Fruit fly (Drosophila melanogaster) whole organism, embryonic: ENCODE results near the gene Osi21.
A peak's percentile ranks its signal among the peaks of the same experiment; 100 is the strongest.

Experiments used
- ATbp ChIP-seq: fragments of 200-800 bp; sonication (Bioruptor generic); optimal IDR thresholded peaks from 2 replicates; lab custom pipeline; 2017; ENCODE audit warnings: missing biosample characterization, mild to moderate bottlenecking, missing genetic modification characterization, missing genetic modification reagents
- Aef1 ChIP-seq: fragments of 200-800 bp; sonication (Bioruptor generic); IDR thresholded peaks from 3 replicates; pipeline ENCODE4 v1.3.6; 2022; ENCODE audit warnings: missing biosample characterization, missing genetic modification characterization
- Atf-2 ChIP-seq: fragments of 200-800 bp; sonication (Bioruptor generic); optimal IDR thresholded peaks from 2 replicates; lab custom pipeline; 2016; ENCODE audit warnings: missing biosample characterization, missing genetic modification characterization
- Atf3 ChIP-seq: fragments of 200-800 bp; sonication (Bioruptor generic); optimal IDR thresholded peaks from 3 replicates; lab custom pipeline; 2016; ENCODE audit warnings: missing biosample characterization, missing genetic modification characterization
- BtbVII ChIP-seq: fragments of 200-800 bp; sonication (Bioruptor generic); optimal IDR thresholded peaks from 3 replicates; lab custom pipeline; 2017; ENCODE audit warnings: missing biosample characterization, mild to moderate bottlenecking, missing genetic modification characterization
- CG1024 ChIP-seq: fragments of 200-800 bp; sonication (Bioruptor generic); IDR thresholded peaks from 2 replicates; pipeline ENCODE4 v1.3.6; 2022; ENCODE audit warnings: missing biosample characterization, missing genetic modification characterization
- CG10321 ChIP-seq: fragments of 200-800 bp; sonication (Bioruptor generic); IDR thresholded peaks from 2 replicates; pipeline ENCODE4 v1.3.6; 2022; ENCODE audit warnings: missing biosample characterization, missing genetic modification characterization
- CG10431 ChIP-seq: fragments of 200-800 bp; sonication (Bioruptor generic); optimal IDR thresholded peaks from 3 replicates; lab custom pipeline; 2018; ENCODE audit warnings: missing biosample characterization, mild to moderate bottlenecking, missing genetic modification characterization
- CG10543 ChIP-seq: fragments of 200-800 bp; sonication (Bioruptor generic); optimal IDR thresholded peaks from 3 replicates; lab custom pipeline; 2017; ENCODE audit warnings: missing biosample characterization, mild to moderate bottlenecking, missing genetic modification characterization, moderate library complexity
- CG11456 ChIP-seq: fragments of 200-800 bp; sonication (Bioruptor generic); IDR thresholded peaks from 3 replicates; pipeline ENCODE4 v1.3.6; 2022; ENCODE audit warnings: missing biosample characterization, missing genetic modification characterization
- CG12104 ChIP-seq: fragments of 200-800 bp; sonication (Bioruptor generic); optimal IDR thresholded peaks from 3 replicates; lab custom pipeline; 2016; ENCODE audit warnings: missing biosample characterization, missing genetic modification characterization
- CG15269 ChIP-seq: fragments of 200-800 bp; sonication (Bioruptor generic); optimal IDR thresholded peaks from 2 replicates; lab custom pipeline; 2018; ENCODE audit warnings: missing biosample characterization, mild to moderate bottlenecking, missing genetic modification characterization, moderate library complexity
- CG16815 ChIP-seq: fragments of 200-800 bp; sonication (Bioruptor generic); optimal IDR thresholded peaks from 3 replicates; lab custom pipeline; 2017; ENCODE audit warnings: missing biosample characterization, mild to moderate bottlenecking, missing genetic modification characterization
- CG17361 ChIP-seq: fragments of 200-800 bp; sonication (Bioruptor generic); IDR thresholded peaks from 3 replicates; pipeline ENCODE4 v1.3.6; 2022; ENCODE audit warnings: missing biosample characterization, missing genetic modification characterization
- CG18476 ChIP-seq: fragments of 200-800 bp; sonication (Bioruptor generic); optimal IDR thresholded peaks from 2 replicates; lab custom pipeline; 2016; ENCODE audit warnings: missing biosample characterization, mild to moderate bottlenecking, missing genetic modification characterization
- CG18599 ChIP-seq: fragments of 200-800 bp; sonication (Bioruptor generic); optimal IDR thresholded peaks from 3 replicates; lab custom pipeline; 2017; ENCODE audit warnings: missing biosample characterization, missing genetic modification characterization, mild to moderate bottlenecking, moderate library complexity, missing genetic modification reagents
- CG18619 ChIP-seq: fragments of 200-800 bp; sonication (Bioruptor generic); optimal IDR thresholded peaks from 3 replicates; lab custom pipeline; 2017; ENCODE audit warnings: missing biosample characterization, mild to moderate bottlenecking, missing genetic modification characterization
- CG2120 ChIP-seq: fragments of 200-800 bp; sonication (Bioruptor generic); optimal IDR thresholded peaks from 3 replicates; lab custom pipeline; 2016; ENCODE audit warnings: missing biosample characterization, missing genetic modification characterization
- CG2875 ChIP-seq: fragments of 200-800 bp; sonication (Bioruptor generic); optimal IDR thresholded peaks from 2 replicates; lab custom pipeline; 2017; ENCODE audit warnings: missing biosample characterization, mild to moderate bottlenecking, missing genetic modification characterization, missing genetic modification reagents
- CG43689 ChIP-seq: fragments of 200-800 bp; sonication (Bioruptor generic); IDR thresholded peaks from 2 replicates; pipeline ENCODE4 v1.3.6; 2022; ENCODE audit warnings: missing biosample characterization, missing genetic modification characterization
- CG4730 ChIP-seq: fragments of 200-800 bp; sonication (Bioruptor generic); IDR thresholded peaks from 2 replicates; pipeline ENCODE4 v1.3.6; 2022; ENCODE audit warnings: missing biosample characterization, missing genetic modification characterization
- CG6254 ChIP-seq: fragments of 200-800 bp; sonication (Bioruptor generic); optimal IDR thresholded peaks from 3 replicates; lab custom pipeline; 2017; ENCODE audit warnings: mild to moderate bottlenecking, missing biosample characterization, missing genetic modification reagents, missing genetic modification characterization
- CG6813 ChIP-seq: fragments of 200-800 bp; sonication (Bioruptor generic); optimal IDR thresholded peaks from 2 replicates; lab custom pipeline; 2017; ENCODE audit warnings: missing biosample characterization, missing genetic modification characterization, mild to moderate bottlenecking, moderate library complexity, missing genetic modification reagents
- CG8765 ChIP-seq: fragments of 200-800 bp; sonication (Bioruptor generic); IDR thresholded peaks from 2 replicates; pipeline ENCODE4 v1.3.6; 2022; ENCODE audit warnings: missing biosample characterization, missing genetic modification characterization
- CG9215 ChIP-seq: fragments of 200-800 bp; sonication (Bioruptor generic); IDR thresholded peaks from 2 replicates; pipeline ENCODE4 v1.3.6; 2022; ENCODE audit warnings: missing biosample characterization, missing genetic modification characterization
- CrebB ChIP-seq: fragments of 200-800 bp; sonication (Bioruptor generic); optimal IDR thresholded peaks from 3 replicates; lab custom pipeline; 2018; ENCODE audit warnings: missing biosample characterization, mild to moderate bottlenecking, missing genetic modification characterization
- Deaf1 ChIP-seq: fragments of 200-800 bp; optimal IDR thresholded peaks from 3 replicates; lab custom pipeline; 2019; ENCODE audit warnings: missing biosample characterization, mild to moderate bottlenecking, missing genetic modification characterization, moderate library complexity
- Drgx ChIP-seq: fragments of 200-800 bp; sonication (Bioruptor generic); IDR thresholded peaks from 2 replicates; pipeline ENCODE4 v1.3.6; 2022; ENCODE audit warnings: missing biosample characterization, missing genetic modification characterization
- E2f1 ChIP-seq: fragments of 200-800 bp; sonication (Bioruptor generic); IDR thresholded peaks from 2 replicates; pipeline ENCODE4 v1.3.6; 2022; ENCODE audit warnings: missing biosample characterization, missing genetic modification characterization
- Fer1 ChIP-seq: fragments of 200-800 bp; sonication (Bioruptor generic); optimal IDR thresholded peaks from 2 replicates; lab custom pipeline; 2017; ENCODE audit warnings: missing biosample characterization, mild to moderate bottlenecking, missing genetic modification characterization
- Fer3 ChIP-seq: fragments of 200-800 bp; sonication (Bioruptor generic); optimal IDR thresholded peaks from 2 replicates; lab custom pipeline; 2018; ENCODE audit warnings: missing biosample characterization, mild to moderate bottlenecking, missing genetic modification characterization, moderate library complexity
- Gug ChIP-seq: fragments of 200-800 bp; sonication (Bioruptor generic); IDR thresholded peaks from 4 replicates; pipeline ENCODE4 v1.3.6; 2022; ENCODE audit warnings: missing biosample characterization, missing genetic modification characterization
- H2.0 ChIP-seq: fragments of 200-800 bp; sonication (Bioruptor generic); IDR thresholded peaks from 2 replicates; pipeline ENCODE4 v1.3.6; 2022; ENCODE audit warnings: missing biosample characterization, missing genetic modification characterization
- HLH3B ChIP-seq: fragments of 200-800 bp; sonication (Bioruptor generic); IDR thresholded peaks from 2 replicates; pipeline ENCODE4 v1.3.6; 2022; ENCODE audit warnings: missing biosample characterization, missing genetic modification characterization
- Mrtf ChIP-seq: fragments of 200-800 bp; sonication (Bioruptor generic); IDR thresholded peaks from 3 replicates; pipeline ENCODE4 v1.3.6; 2022; ENCODE audit warnings: missing biosample characterization, missing genetic modification characterization
- Nf-YC ChIP-seq: fragments of 200-800 bp; optimal IDR thresholded peaks from 3 replicates; lab custom pipeline; 2019; ENCODE audit warnings: missing biosample characterization, mild to moderate bottlenecking, missing genetic modification characterization, moderate library complexity
- Scr ChIP-seq: fragments of 200-800 bp; sonication (Bioruptor generic); IDR thresholded peaks from 2 replicates; pipeline ENCODE4 v1.3.6; 2022; ENCODE audit warnings: missing biosample characterization, missing genetic modification characterization; ENCODE audit not compliant: partially characterized antibody
- Spps ChIP-seq: fragments of 200-800 bp; sonication (Bioruptor generic); optimal IDR thresholded peaks from 2 replicates; lab custom pipeline; 2018; ENCODE audit warnings: missing biosample characterization, mild to moderate bottlenecking, missing genetic modification characterization
- Ssrp ChIP-seq: fragments of 200-800 bp; sonication (Bioruptor generic); optimal IDR thresholded peaks from 2 replicates; lab custom pipeline; 2018; ENCODE audit warnings: missing biosample characterization, mild to moderate bottlenecking, missing genetic modification characterization, moderate library complexity
- cwo ChIP-seq: fragments of 200-800 bp; sonication (Bioruptor generic); optimal IDR thresholded peaks from 3 replicates; lab custom pipeline; 2017; ENCODE audit warnings: missing biosample characterization, missing genetic modification characterization, mild to moderate bottlenecking, moderate library complexity, missing genetic modification reagents
- dan ChIP-seq: fragments of 200-800 bp; sonication (Bioruptor generic); IDR thresholded peaks from 2 replicates; pipeline ENCODE4 v1.3.6; 2022; ENCODE audit warnings: missing biosample characterization, missing genetic modification characterization
- danr ChIP-seq: fragments of 200-800 bp; sonication (Bioruptor generic); IDR thresholded peaks from 2 replicates; pipeline ENCODE4 v1.3.6; 2022; ENCODE audit warnings: missing biosample characterization, missing genetic modification characterization
- dpn ChIP-seq, 2 experiments: fragments of 200-800 bp; sonication (Bioruptor generic); optimal IDR thresholded peaks; 3 replicates each; lab custom pipeline; 2016; ENCODE audit warnings: missing biosample characterization in 2 of 2, missing genetic modification characterization in 2 of 2
- fu2 ChIP-seq: fragments of 200-800 bp; sonication (Bioruptor generic); optimal IDR thresholded peaks from 2 replicates; lab custom pipeline; 2016; ENCODE audit warnings: missing biosample characterization, missing genetic modification characterization
- lov ChIP-seq, 2 experiments: fragments of 200-800 bp in 1 of 2; fragments of >200 bp in 1 of 2; sonication (Bioruptor generic) in 1 of 2; IDR thresholded peaks in 1 of 2; optimal IDR thresholded peaks in 1 of 2; 2 replicates in 1 of 2; 3 replicates in 1 of 2; pipeline versions ENCODE4 v1.3.6 to Lab custom; 2017 to 2022; ENCODE audit warnings: missing biosample characterization in 1 of 2, missing genetic modification characterization in 1 of 2
- org-1 ChIP-seq: fragments of 200-800 bp; sonication (Bioruptor generic); optimal IDR thresholded peaks from 2 replicates; lab custom pipeline; 2017; ENCODE audit warnings: missing biosample characterization, missing genetic modification characterization
- pan ChIP-seq, 4 experiments: fragments of >200 bp in 3 of 4; fragments of 200-800 bp in 1 of 4; sonication (Bioruptor generic) in 1 of 4; optimal IDR thresholded peaks in 3 of 4; IDR thresholded peaks in 1 of 4; 2 replicates each; pipeline versions ENCODE4 v1.3.6 to Lab custom; 2017 to 2022; ENCODE audit warnings: missing biosample characterization in 2 of 4, missing genetic modification characterization in 2 of 4, mixed read lengths in 1 of 4
- trem ChIP-seq: fragments of 200-800 bp; optimal IDR thresholded peaks from 3 replicates; lab custom pipeline; 2019; ENCODE audit warnings: missing biosample characterization, mild to moderate bottlenecking, missing genetic modification characterization, moderate library complexity
- zf30C ChIP-seq: fragments of 200-800 bp; sonication (Bioruptor generic); optimal IDR thresholded peaks from 3 replicates; lab custom pipeline; 2018; ENCODE audit warnings: missing biosample characterization, mild to moderate bottlenecking, missing genetic modification characterization

Gene Osi21

DNA sequence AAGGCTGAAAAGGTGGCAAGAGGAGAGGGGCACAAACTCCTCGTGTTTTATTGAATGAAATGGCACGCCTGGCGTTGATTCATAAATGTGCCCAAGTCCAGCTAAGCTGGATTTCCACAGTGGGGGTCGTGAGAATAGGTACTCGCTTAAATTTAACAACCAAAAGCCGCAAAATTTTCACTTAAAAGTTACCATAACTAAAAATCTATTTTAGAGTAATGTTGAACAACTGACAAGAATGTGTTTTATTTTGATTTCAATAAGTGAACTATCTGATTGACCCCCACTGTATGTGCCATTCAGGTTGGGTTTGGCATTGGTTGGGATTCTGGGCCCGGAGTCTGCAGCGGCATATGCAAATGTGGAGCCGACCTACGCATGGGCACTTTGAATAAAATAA, 38.4 kb upstream of the Osi21 start (continued):
- TF ChIP-seq CG9215 (GFP tag; lab: Robert Waterston, UW): peak; percentile 27; the same call in 1 of the 2 replicates
- peak; percentile 95 for TF ChIP-seq Drgx
- no peak for TF ChIP-seq zf30C (GFP tag; lab: Kevin White, UChicago)
- TF ChIP-seq Spps: peak; percentile 11
- TF ChIP-seq Fer3 (tag; lab: Kevin White, UChicago): peak; percentile 20
- peak; percentile 44; the same call in 1 of the 3 replicates for TF ChIP-seq Mrtf
- TF ChIP-seq CG15269: peak; percentile 58
- TF ChIP-seq trem (tag; lab: Kevin White, UChicago): peak; percentile 52
- TF ChIP-seq CG18619: peak; percentile 38
- no peak for TF ChIP-seq CG10543 (GFP tag; lab: Kevin White, UChicago)
- peak; percentile 42; the same call in 2 of the 3 replicates for TF ChIP-seq Aef1 (GFP tag; lab: Robert Waterston, UW)
- TF ChIP-seq org-1 (GFP tag; lab: Kevin White, UChicago): peak; percentile 56
- TF ChIP-seq Fer1 (GFP tag; lab: Kevin White, UChicago): no peak
- TF ChIP-seq CG6813: peak; percentile 44
- peak; percentile 4 for TF ChIP-seq Atf3 (GFP tag; lab: Kevin White, UChicago)
- no peak for TF ChIP-seq Scr (GFP tag; lab: Robert Waterston, UW)
- TF ChIP-seq CG10431 (GFP tag; lab: Kevin White, UChicago): no peak
- TF ChIP-seq dpn (GFP tag; optimal IDR thresholded peaks at IDR 0.05; lab: Kevin White, UChicago): peak; percentile 19 to 36
- peak; percentile 1 for TF ChIP-seq BtbVII (GFP tag; lab: Kevin White, UChicago)
- no peak for TF ChIP-seq CG12104 (GFP tag; lab: Kevin White, UChicago)
- no peak for TF ChIP-seq Nf-YC (tag; lab: Kevin White, UChicago)
- no peak for TF ChIP-seq CG10321
- TF ChIP-seq Atf-2 (GFP tag; lab: Kevin White, UChicago): peak; percentile 19
- no peak for TF ChIP-seq CG8765 (GFP tag; lab: Robert Waterston, UW)
- TF ChIP-seq CG43689 (GFP tag; lab: Robert Waterston, UW): 0 out of 2 replicates have a peak, but pooled peaks have one; percentile 12
- 0 out of 2 replicates have a peak, but pooled peaks have one; percentile 21 for TF ChIP-seq danr
- TF ChIP-seq E2f1: peak; percentile 37; the same call in 1 of the 2 replicates
- peak; percentile 21 for TF ChIP-seq CG16815 (GFP tag; lab: Kevin White, UChicago)
- TF ChIP-seq CG4730 (GFP tag; lab: Robert Waterston, UW): peak; percentile 41
- no peak for TF ChIP-seq fu2 (GFP tag; lab: Kevin White, UChicago)
- TF ChIP-seq CG18599: peak; percentile 47
- peak; percentile 60 for TF ChIP-seq Ssrp (tag; lab: Kevin White, UChicago)
- no peak for TF ChIP-seq dan (GFP tag; lab: Robert Waterston, UW)
- TF ChIP-seq Deaf1 (tag; lab: Kevin White, UChicago): peak; percentile 8
- TF ChIP-seq ATbp (GFP tag; lab: Kevin White, UChicago): peak; percentile 51
- TF ChIP-seq CG2875 (GFP tag; lab: Kevin White, UChicago): peak; percentile 35
- TF ChIP-seq Gug (GFP tag; lab: Robert Waterston, UW): peak; percentile 42; the same call in 2 of the 4 replicates
- TF ChIP-seq CG17361: peak; percentile 61; the same call in 2 of the 3 replicates
- TF ChIP-seq lov (optimal IDR thresholded peaks at IDR 0.05; lab: Kevin White, UChicago): no peak
- TF ChIP-seq lov (GFP tag; IDR thresholded peaks at IDR 0.05; lab: Robert Waterston, UW): no peak
- TF ChIP-seq CG11456: peak; percentile 22; the same call in 1 of the 3 replicates
- TF ChIP-seq HLH3B (GFP tag; lab: Robert Waterston, UW): peak; percentile 69
- no peak for TF ChIP-seq pan (optimal IDR thresholded peaks at IDR 0.05; lab: Kevin White, UChicago)
- peak in 1 of 2 experiments; percentile 54 for TF ChIP-seq pan (GFP tag; optimal IDR thresholded peaks at IDR 0.05 in 1 of 2, IDR thresholded peaks at IDR 0.05 in 1 of 2)
- peak; percentile 13 for TF ChIP-seq CrebB (tag; lab: Kevin White, UChicago)
- 0 out of 2 replicates have a peak, but pooled peaks have one; percentile 50 for TF ChIP-seq CG1024
- TF ChIP-seq CG18476: peak; percentile 1
- TF ChIP-seq CG2120 (GFP tag; lab: Kevin White, UChicago): no peak
- peak; percentile 70 for TF ChIP-seq H2.0 (GFP tag; lab: Robert Waterston, UW)
- peak; percentile 9 for TF ChIP-seq cwo (GFP tag; lab: Kevin White, UChicago)
- TF ChIP-seq CG6254 (GFP tag; lab: Kevin White, UChicago): peak; percentile 73
